Worm (Caenorhabditis elegans) whole organism, late embryonic: ENCODE results near the gene acp-3.
A peak's percentile ranks its signal among the peaks of the same experiment; 100 is the strongest.

ENCODE experiments used
- C38D4.7 ChIP-seq: fragments of 200-800 bp; sonication (Bioruptor generic); optimal IDR thresholded peaks from 2 replicates; lab custom pipeline; 2018; ENCODE audit warnings: mild to moderate bottlenecking, missing genetic modification characterization, moderate library complexity, missing compliant biosample characterization
- ama-1 ChIP-seq: fragments of 150-350 bp; optimal IDR thresholded peaks from 2 replicates; lab custom pipeline; 2014
- ceh-31 ChIP-seq: sonication (generic microtip); optimal IDR thresholded peaks from 2 replicates; lab custom pipeline; 2016; ENCODE audit warnings: missing genetic modification characterization, missing compliant biosample characterization
- dve-1 ChIP-seq: sonication (generic microtip); optimal IDR thresholded peaks from 2 replicates; lab custom pipeline; 2017; ENCODE audit warnings: antibody characterized with exemption, mild to moderate bottlenecking, missing genetic modification characterization, missing compliant biosample characterization
- fax-1 ChIP-seq: sonication (generic microtip); optimal IDR thresholded peaks from 2 replicates; lab custom pipeline; 2016; ENCODE audit warnings: missing genotype, missing genetic modification characterization, missing compliant biosample characterization
- gmeb-2 ChIP-seq: sonication (generic microtip); optimal IDR thresholded peaks from 2 replicates; lab custom pipeline; 2016; ENCODE audit warnings: missing genetic modification characterization, inconsistent platforms, missing compliant biosample characterization
- hlh-13 ChIP-seq: fragments of 200-800 bp; sonication (Bioruptor generic); optimal IDR thresholded peaks from 2 replicates; lab custom pipeline; 2018; ENCODE audit warnings: mild to moderate bottlenecking, missing genetic modification characterization, missing compliant biosample characterization
- pag-3 ChIP-seq: sonication (generic microtip); optimal IDR thresholded peaks from 2 replicates; lab custom pipeline; 2016; ENCODE audit warnings: missing compliant biosample characterization, missing genetic modification characterization, borderline replicate concordance
- pat-9 ChIP-seq: fragments of 200-800 bp; sonication (Bioruptor generic); optimal IDR thresholded peaks from 2 replicates; lab custom pipeline; 2018; ENCODE audit warnings: mild to moderate bottlenecking, missing genetic modification characterization, moderate library complexity, missing compliant biosample characterization
- pqm-1 ChIP-seq: sonication (generic microtip); optimal IDR thresholded peaks from 2 replicates; lab custom pipeline; 2016; ENCODE audit warnings: missing genetic modification characterization, missing compliant biosample characterization
- ref-2 ChIP-seq: sonication (generic microtip); optimal IDR thresholded peaks from 2 replicates; lab custom pipeline; 2016; ENCODE audit warnings: missing genetic modification characterization, missing compliant biosample characterization
- tbx-2 ChIP-seq: sonication (generic microtip); optimal IDR thresholded peaks from 2 replicates; lab custom pipeline; 2016; ENCODE audit warnings: missing genetic modification characterization, missing compliant biosample characterization
- unc-55 ChIP-seq: sonication (generic microtip); optimal IDR thresholded peaks from 2 replicates; lab custom pipeline; 2017; ENCODE audit warnings: missing biosample characterization, missing genetic modification reagents, missing genetic modification characterization

DNA sequence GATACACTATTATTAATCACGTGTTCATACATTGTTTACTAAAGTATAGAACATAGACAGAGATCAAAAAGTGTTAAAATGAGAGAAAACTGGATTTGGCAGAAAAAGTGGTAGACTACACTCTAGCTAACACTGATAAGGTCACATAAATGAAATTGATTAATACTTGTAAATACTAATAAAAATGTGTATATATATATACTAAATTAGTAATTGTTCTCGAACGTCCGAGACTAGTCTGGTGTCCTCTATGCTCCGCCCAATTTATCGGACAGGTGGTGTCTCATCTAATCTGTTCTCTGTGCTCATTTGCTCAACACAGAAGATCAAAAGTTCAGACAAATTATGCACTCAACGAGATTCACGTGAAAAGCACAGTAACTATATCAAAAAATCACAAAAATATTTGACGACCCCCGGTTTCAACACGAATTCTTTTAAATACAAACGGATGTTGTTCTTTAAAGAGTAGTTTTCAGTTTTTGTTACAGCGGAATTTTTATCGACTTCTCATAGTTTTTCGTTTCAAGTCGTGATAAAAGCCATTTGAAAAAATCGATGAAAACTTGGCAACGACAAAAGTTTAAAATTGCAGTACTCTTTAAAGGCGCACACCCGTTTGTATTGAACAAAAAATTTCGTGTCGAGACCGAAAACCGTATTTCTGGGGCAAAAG, 44.2 kb upstream of the acp-3 start:
- TF ChIP-seq ama-1 (lab: Kevin White, UChicago) (no peak), tbx-2 (tag; lab: Kevin White, UChicago) (no peak), C38D4.7 (no peak), ref-2 (tag; lab: Kevin White, UChicago) (no peak), dve-1 (tag; lab: Kevin White, UChicago) (no peak), unc-55 (GFP tag; lab: Kevin White, UChicago) (peak; percentile 30), pqm-1 (tag; lab: Kevin White, UChicago) (no peak), pag-3 (tag; lab: Kevin White, UChicago) (no peak), ceh-31 (tag; lab: Kevin White, UChicago) (no peak), pat-9 (no peak), hlh-13 (GFP tag; lab: Kevin White, UChicago) (no peak), gmeb-2 (tag; lab: Kevin White, UChicago) (no peak), fax-1 (tag; lab: Kevin White, UChicago) (no peak)
